Fruit fly (Drosophila melanogaster) whole organism, wandering third instar larva: Measurements from ENCODE around the gene CG4496.

Source experiments
- Hr78 ChIP-seq: fragments of >200 bp; optimal IDR thresholded peaks from 2 replicates; lab custom pipeline; 2017; ENCODE audit warnings: missing biosample characterization, missing genetic modification characterization
- Myc ChIP-seq: fragments of >200 bp; optimal IDR thresholded peaks from 2 replicates; lab custom pipeline; 2017
- OdsH ChIP-seq: fragments of 200-800 bp; sonication (Bioruptor generic); optimal IDR thresholded peaks from 2 replicates; lab custom pipeline; 2016; ENCODE audit warnings: missing biosample characterization, mild to moderate bottlenecking, missing genetic modification characterization
- Rel ChIP-seq, 2 experiments: fragments of 200-800 bp; sonication (Bioruptor generic) in 1 of 2; optimal IDR thresholded peaks; 2 replicates in 1 of 2; 3 replicates in 1 of 2; lab custom pipeline; 2016 to 2019; ENCODE audit warnings: mild to moderate bottlenecking in 2 of 2, missing biosample characterization in 2 of 2, missing genetic modification characterization in 2 of 2, moderate library complexity in 1 of 2
- lola ChIP-seq: fragments of >200 bp; optimal IDR thresholded peaks from 2 replicates; lab custom pipeline; 2017; ENCODE audit warnings: missing biosample characterization, missing genetic modification characterization

- no peak for TF ChIP-seq lola (GFP tag; lab: Kevin White, UChicago)
- TF ChIP-seq Myc (lab: Kevin White, UChicago): no peak
- TF ChIP-seq OdsH (GFP tag; lab: Kevin White, UChicago): peak; percentile 92
- no peak for TF ChIP-seq Hr78 (GFP tag; lab: Kevin White, UChicago)
- TF ChIP-seq Rel (GFP tag; optimal IDR thresholded peaks at IDR 0.05; lab: Kevin White, UChicago): peak; percentile 65
- TF ChIP-seq Rel (tag; optimal IDR thresholded peaks at IDR 0.05; lab: Kevin White, UChicago): peak; percentile 44
Observed at dm6 chr2L:7239310-7239709, 49.5 kb upstream of the CG4496 start.
